Worm (Caenorhabditis elegans): ENCODE results near the gene arcp-1.

arcp-1 gene

ce11 chrIII:3774550-3774949, 15.3 kb upstream of the arcp-1 start:
- TF ChIP-seq jun-1 (tag; optimal IDR thresholded peaks at IDR 0.05), result no peak
- no peak for TF ChIP-seq ceh-28 (tag; optimal IDR thresholded peaks at IDR 0.05)
- TF ChIP-seq nhr-48 (tag; optimal IDR thresholded peaks at IDR 0.05), result no peak
- no peak for TF ChIP-seq dmd-6 (GFP tag; IDR thresholded peaks at IDR 0.05)
- TF ChIP-seq unc-62 (GFP tag; optimal IDR thresholded peaks at IDR 0.05 in 1 of 2), result peak in 1 of 2 experiments; percentile 98
- TF ChIP-seq unc-62 (tag; optimal IDR thresholded peaks at IDR 0.05), result no peak

- no peak for TF ChIP-seq lim-7 (GFP tag; IDR thresholded peaks at IDR 0.05)
- TF ChIP-seq unc-62 (GFP tag; optimal IDR thresholded peaks at IDR 0.05 in 1 of 2), result peak in 1 of 2 experiments; percentile 79
- no peak for TF ChIP-seq unc-62 (tag; optimal IDR thresholded peaks at IDR 0.05)
- TF ChIP-seq mes-2 (tag; optimal IDR thresholded peaks at IDR 0.05; ENCODE audit: poor library complexity, severe bottlenecking), result peak; percentile 57
- TF ChIP-seq nhr-102 (tag; optimal IDR thresholded peaks at IDR 0.05), result no peak
- TF ChIP-seq F26F4.8 (GFP tag; conservative IDR thresholded peaks at IDR 0.05), result no peak
- no peak for TF ChIP-seq lir-3 (tag; optimal IDR thresholded peaks at IDR 0.05)
- TF ChIP-seq D1046.2 (GFP tag; IDR thresholded peaks at IDR 0.05), result no peak
- TF ChIP-seq hmg-1.1 (GFP tag; IDR thresholded peaks at IDR 0.05), result peak; percentile 29; the same call in 1 of the 2 replicates
- TF ChIP-seq Y5F2A.4 (GFP tag; optimal IDR thresholded peaks at IDR 0.05), result no peak
- TF ChIP-seq T26A8.4 (GFP tag; IDR thresholded peaks at IDR 0.05), result no peak
- TF ChIP-seq nhr-6 (tag; optimal IDR thresholded peaks at IDR 0.05), result peak; percentile 77
- no peak for TF ChIP-seq egl-43 (GFP tag; IDR thresholded peaks at IDR 0.05)
- TF ChIP-seq nhr-237 (tag; optimal IDR thresholded peaks at IDR 0.05), result no peak
- TF ChIP-seq fkh-10 (GFP tag; optimal IDR thresholded peaks at IDR 0.05), result no peak
- no peak for TF ChIP-seq duxl-1 (tag; optimal IDR thresholded peaks at IDR 0.05; ENCODE audit: poor library complexity)
- no peak for TF ChIP-seq R02D3.7 (tag; optimal IDR thresholded peaks at IDR 0.05)
- TF ChIP-seq spr-3 (GFP tag; optimal IDR thresholded peaks at IDR 0.05), result no peak
- no peak for TF ChIP-seq mxl-2 (GFP tag; conservative IDR thresholded peaks at IDR 0.05)
- no peak for TF ChIP-seq ceh-82 (tag; optimal IDR thresholded peaks at IDR 0.05)
- TF ChIP-seq sdz-12 (GFP tag; optimal IDR thresholded peaks at IDR 0.05), result no peak
- TF ChIP-seq pha-4 (GFP tag; IDR thresholded peaks at IDR 0.05), result no peak
- peak; percentile 73 for TF ChIP-seq pha-4 (tag; optimal IDR thresholded peaks at IDR 0.05)
- peak; percentile 30 for TF ChIP-seq rbr-2 (tag; optimal IDR thresholded peaks at IDR 0.05)
- TF ChIP-seq hlh-30 (tag; optimal IDR thresholded peaks at IDR 0.05; ENCODE audit: insufficient read depth), result peak; percentile 26
- TF ChIP-seq dmd-8 (GFP tag; IDR thresholded peaks at IDR 0.05), result no peak
- no peak for TF ChIP-seq F10B5.3 (tag; optimal IDR thresholded peaks at IDR 0.05)
- no peak for TF ChIP-seq snpc-4 (tag; optimal IDR thresholded peaks at IDR 0.05)
- peak; percentile 69 for TF ChIP-seq nhr-11 (tag; optimal IDR thresholded peaks at IDR 0.05)
- TF ChIP-seq ztf-11 (tag; optimal IDR thresholded peaks at IDR 0.05), result no peak
- TF ChIP-seq nhr-41 (GFP tag; IDR thresholded peaks at IDR 0.05), result no peak
- no peak for TF ChIP-seq daf-8 (GFP tag; IDR thresholded peaks at IDR 0.05)
- TF ChIP-seq ZK546.5 (tag; optimal IDR thresholded peaks at IDR 0.05), result no peak
- no peak for TF ChIP-seq mdt-29 (GFP tag; IDR thresholded peaks at IDR 0.05)
- TF ChIP-seq zip-11 (GFP tag; IDR thresholded peaks at IDR 0.05), result no peak
- no peak for TF ChIP-seq madf-9 (GFP tag; conservative IDR thresholded peaks at IDR 0.05)
- peak; percentile 59 for TF ChIP-seq mep-1 (tag; optimal IDR thresholded peaks at IDR 0.05)
- no peak for TF ChIP-seq lin-39 (tag; optimal IDR thresholded peaks at IDR 0.05)
- TF ChIP-seq cey-2 (tag; optimal IDR thresholded peaks at IDR 0.05; ENCODE audit: borderline replicate concordance, insufficient read depth), result no peak
- no peak for TF ChIP-seq ceh-62 (tag; optimal IDR thresholded peaks at IDR 0.05)
- TF ChIP-seq lin-1 (GFP tag; IDR thresholded peaks at IDR 0.05), result no peak
- no peak for TF ChIP-seq unc-130 (GFP tag; optimal IDR thresholded peaks at IDR 0.05)
- no peak for TF ChIP-seq lin-29 (GFP tag; IDR thresholded peaks at IDR 0.05)
- peak; percentile 98 for TF ChIP-seq aha-1 (tag)
- TF ChIP-seq madf-5 (GFP tag; IDR thresholded peaks at IDR 0.05), result no peak
- TF ChIP-seq daf-19 (GFP tag; conservative IDR thresholded peaks at IDR 0.05), result no peak
- no peak for TF ChIP-seq zfp-3 (GFP tag; conservative IDR thresholded peaks at IDR 0.05)
Measured at ce11 chrIII:3773173-3773572, 14.0 kb upstream of the arcp-1 start, which contains the start of gene lec-4. Gene lec-4, minus strand, starts transcription at chrIII:3773326.

Measured in whole organism, L4 larva.